Worm (Caenorhabditis elegans) whole organism, L3 larva: ENCODE measurements around the gene C10A4.13.

ENCODE experiments used
- ceh-82 ChIP-seq: fragments of 150-350 bp; optimal IDR thresholded peaks from 2 replicates; lab custom pipeline; 2014; ENCODE audit warnings: missing biosample characterization, missing genetic modification characterization
- lin-15B ChIP-seq: fragments of 150-350 bp; optimal IDR thresholded peaks from 2 replicates; lab custom pipeline; 2014; ENCODE audit warnings: missing biosample characterization, missing genetic modification characterization
- nhr-12 ChIP-seq: fragments of 150-350 bp; optimal IDR thresholded peaks from 2 replicates; lab custom pipeline; 2014; ENCODE audit warnings: missing biosample characterization, missing genetic modification characterization
- nhr-23 ChIP-seq: fragments of 150-350 bp; optimal IDR thresholded peaks from 2 replicates; lab custom pipeline; 2014; ENCODE audit warnings: missing biosample characterization, missing genetic modification reagents, missing genetic modification characterization
- snpc-4 ChIP-seq: fragments of 150-350 bp; optimal IDR thresholded peaks from 2 replicates; lab custom pipeline; 2014; ENCODE audit warnings: missing biosample characterization, missing genetic modification characterization
- ztf-11 ChIP-seq: fragments of 150-350 bp; optimal IDR thresholded peaks from 2 replicates; lab custom pipeline; 2014; ENCODE audit warnings: missing biosample characterization, missing genetic modification characterization

- no peak for TF ChIP-seq ceh-82
- TF ChIP-seq snpc-4 (tag; lab: Kevin White, UChicago) = no peak
- TF ChIP-seq nhr-23 (tag; lab: Kevin White, UChicago) = no peak
- TF ChIP-seq lin-15B = no peak
- TF ChIP-seq ztf-11 (tag; lab: Kevin White, UChicago) = no peak
- TF ChIP-seq nhr-12 (tag; lab: Kevin White, UChicago) = no peak
Measured at ce11 chrX:7437949-7438348, 40.1 kb upstream of the C10A4.13 start, which contains the start of gene C01C10.2.
